Worm (Caenorhabditis elegans) whole organism, late embryonic: ENCODE data around the gene vab-8.

Source experiments
- K02D7.2 ChIP-seq: sonication (generic microtip); optimal IDR thresholded peaks from 2 replicates; lab custom pipeline; 2017; ENCODE audit warnings: mild to moderate bottlenecking, missing genetic modification characterization, missing compliant biosample characterization
- ama-1 ChIP-seq: fragments of 150-350 bp; optimal IDR thresholded peaks from 2 replicates; lab custom pipeline; 2014
- ceh-22 ChIP-seq: sonication (generic microtip); optimal IDR thresholded peaks from 2 replicates; lab custom pipeline; 2017; ENCODE audit warnings: missing biosample characterization, missing genetic modification characterization
- ceh-45 ChIP-seq: fragments of 200-800 bp; sonication (Bioruptor generic); IDR thresholded peaks from 2 replicates; pipeline ENCODE4 v1.3.6; 2022; ENCODE audit warnings: missing genetic modification reagents, missing genetic modification characterization, missing compliant biosample characterization
- ceh-48 ChIP-seq: sonication (generic microtip); optimal IDR thresholded peaks from 2 replicates; lab custom pipeline; 2016; ENCODE audit warnings: missing genetic modification characterization, inconsistent platforms, missing compliant biosample characterization
- pha-4 ChIP-seq: fragments of 150-350 bp; optimal IDR thresholded peaks from 2 replicates; lab custom pipeline; 2018; ENCODE audit warnings: missing biosample characterization, missing genetic modification reagents, missing genetic modification characterization
- ref-2 ChIP-seq: sonication (generic microtip); optimal IDR thresholded peaks from 2 replicates; lab custom pipeline; 2016; ENCODE audit warnings: missing genetic modification characterization, missing compliant biosample characterization

ce11 chrV:12183854-12184253 is 29.3 kb upstream of the vab-8 start, which contains the start of gene usip-1:
- TF ChIP-seq ceh-45 (GFP tag; lab: Robert Waterston, UW) (no peak), pha-4 (tag; lab: Kevin White, UChicago) (no peak), ref-2 (tag; lab: Kevin White, UChicago) (no peak), K02D7.2 (tag; lab: Kevin White, UChicago) (no peak), ceh-48 (tag; lab: Kevin White, UChicago) (no peak), ama-1 (no peak), ceh-22 (tag; lab: Kevin White, UChicago) (no peak)
